Worm (Caenorhabditis elegans): ENCODE results near the gene C46F9.6.

DNA sequence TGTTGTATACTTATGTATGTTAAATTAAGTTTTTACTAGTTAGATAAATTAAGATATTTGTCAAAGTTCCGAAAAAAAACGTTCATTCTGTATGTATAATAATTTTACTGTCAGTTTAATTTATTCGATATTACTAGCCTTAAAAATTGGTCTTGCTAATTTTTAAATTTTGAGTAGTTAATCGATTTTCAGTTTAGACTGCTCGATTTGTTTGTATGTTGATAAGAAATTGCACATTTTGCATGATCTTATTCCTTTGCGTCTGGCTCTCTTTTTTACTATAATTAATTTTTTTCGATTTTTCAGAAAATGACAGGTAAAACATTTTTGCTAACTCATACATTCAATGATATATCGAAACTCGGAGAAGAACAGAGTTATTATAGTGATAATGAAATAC is 1.9 kb downstream of the C46F9.6 start, which contains the start of gene math-24:
- TF ChIP-seq gei-17 (GFP tag; optimal IDR thresholded peaks at IDR 0.05) (no peak), attf-6 (GFP tag; IDR thresholded peaks at IDR 0.05) (no peak), ZK185.1 (tag; optimal IDR thresholded peaks at IDR 0.05; ENCODE audit: poor library complexity, severe bottlenecking) (no peak), lin-35 (GFP tag; optimal IDR thresholded peaks at IDR 0.05) (no peak), ztf-22 (GFP tag; optimal IDR thresholded peaks at IDR 0.05) (no peak), cebp-1 (GFP tag; IDR thresholded peaks at IDR 0.05) (no peak), cebp-1 (tag; optimal IDR thresholded peaks at IDR 0.05) (no peak), ama-1 (optimal IDR thresholded peaks at IDR 0.05) (no peak), ama-1 (GFP tag; optimal IDR thresholded peaks at IDR 0.05) (no peak), pha-4 (tag; optimal IDR thresholded peaks at IDR 0.05) (no peak), Y67H2A.10 (GFP tag; conservative IDR thresholded peaks at IDR 0.05) (no peak), egl-44 (GFP tag; IDR thresholded peaks at IDR 0.05) (no peak), nfyb-1 (GFP tag; IDR thresholded peaks at IDR 0.05) (no peak), F33H1.4 (GFP tag; IDR thresholded peaks at IDR 0.05) (no peak), ekl-4 (GFP tag; IDR thresholded peaks at IDR 0.05) (no peak)
